Fruit fly (Drosophila melanogaster) Kc167 (cell line): ENCODE data around the gene CG9568.

Source experiments
- Myc ChIP-seq: fragments of >200 bp; optimal IDR thresholded peaks from 2 replicates; lab custom pipeline; 2017; ENCODE audit warnings: missing external identifiers
- Sin3A ChIP-seq: fragments of >200 bp; optimal IDR thresholded peaks from 2 replicates; lab custom pipeline; 2018; ENCODE audit warnings: missing external identifiers
- h ChIP-seq: fragments of >200 bp; optimal IDR thresholded peaks from 3 replicates; lab custom pipeline; 2018; ENCODE audit warnings: missing external identifiers
- insv ChIP-seq: fragments of >200 bp; optimal IDR thresholded peaks from 3 replicates; lab custom pipeline; 2018; ENCODE audit warnings: missing external identifiers
- psq ChIP-seq: fragments of >200 bp; optimal IDR thresholded peaks from 2 replicates; lab custom pipeline; 2017; ENCODE audit warnings: missing external identifiers

- no peak for TF ChIP-seq h
- TF ChIP-seq Sin3A (lab: Kevin White, UChicago), result no peak
- TF ChIP-seq Myc, result no peak
- TF ChIP-seq insv (lab: Kevin White, UChicago), result no peak
- TF ChIP-seq psq (lab: Kevin White, UChicago), result no peak
Measured at dm6 chr2L:8982584-8983302, 27.6 kb upstream of the CG9568 start.
